Worm (Caenorhabditis elegans): ENCODE results near the gene nhr-6.

- no peak for TF ChIP-seq dao-5 (tag; optimal IDR thresholded peaks at IDR 0.05)
- TF ChIP-seq him-1 (tag; optimal IDR thresholded peaks at IDR 0.05) = no peak
Measured at ce11 chrIII:3537401-3537800, 36.0 kb upstream of the nhr-6 start, which contains the start of gene cfap-20.
